Worm (Caenorhabditis elegans) whole organism, late embryonic: ENCODE results near the gene srv-1.

Experiments used
- F13H6.1 ChIP-seq: sonication (generic microtip); optimal IDR thresholded peaks from 2 replicates; lab custom pipeline; 2016; ENCODE audit warnings: missing genetic modification characterization, missing compliant biosample characterization
- ceh-18 ChIP-seq: sonication (generic microtip); optimal IDR thresholded peaks from 2 replicates; lab custom pipeline; 2016; ENCODE audit warnings: missing genetic modification characterization, missing compliant biosample characterization
- ceh-24 ChIP-seq: sonication (generic microtip); optimal IDR thresholded peaks from 2 replicates; lab custom pipeline; 2016; ENCODE audit warnings: mild to moderate bottlenecking, missing genetic modification characterization, missing compliant biosample characterization
- hlh-15 ChIP-seq: sonication (generic microtip); optimal IDR thresholded peaks from 2 replicates; lab custom pipeline; 2016; ENCODE audit warnings: missing genetic modification characterization, missing compliant biosample characterization
- lin-11 ChIP-seq: fragments of 200-800 bp; sonication (Bioruptor generic); optimal IDR thresholded peaks from 2 replicates; lab custom pipeline; 2018; ENCODE audit warnings: mild to moderate bottlenecking, missing genetic modification characterization, missing compliant biosample characterization
- pag-3 ChIP-seq: sonication (generic microtip); optimal IDR thresholded peaks from 2 replicates; lab custom pipeline; 2016; ENCODE audit warnings: missing compliant biosample characterization, missing genetic modification characterization, borderline replicate concordance
- pat-9 ChIP-seq: fragments of 200-800 bp; sonication (Bioruptor generic); optimal IDR thresholded peaks from 2 replicates; lab custom pipeline; 2018; ENCODE audit warnings: mild to moderate bottlenecking, missing genetic modification characterization, moderate library complexity, missing compliant biosample characterization
- ttx-3 ChIP-seq: sonication (generic microtip); optimal IDR thresholded peaks from 2 replicates; lab custom pipeline; 2016; ENCODE audit warnings: missing genetic modification reagents, missing genetic modification characterization, missing compliant biosample characterization
- unc-55 ChIP-seq: sonication (generic microtip); optimal IDR thresholded peaks from 2 replicates; lab custom pipeline; 2017; ENCODE audit warnings: missing biosample characterization, missing genetic modification reagents, missing genetic modification characterization
- ztf-16 ChIP-seq: sonication (generic microtip); optimal IDR thresholded peaks from 2 replicates; lab custom pipeline; 2017; ENCODE audit warnings: missing genetic modification characterization, missing compliant biosample characterization

DNA sequence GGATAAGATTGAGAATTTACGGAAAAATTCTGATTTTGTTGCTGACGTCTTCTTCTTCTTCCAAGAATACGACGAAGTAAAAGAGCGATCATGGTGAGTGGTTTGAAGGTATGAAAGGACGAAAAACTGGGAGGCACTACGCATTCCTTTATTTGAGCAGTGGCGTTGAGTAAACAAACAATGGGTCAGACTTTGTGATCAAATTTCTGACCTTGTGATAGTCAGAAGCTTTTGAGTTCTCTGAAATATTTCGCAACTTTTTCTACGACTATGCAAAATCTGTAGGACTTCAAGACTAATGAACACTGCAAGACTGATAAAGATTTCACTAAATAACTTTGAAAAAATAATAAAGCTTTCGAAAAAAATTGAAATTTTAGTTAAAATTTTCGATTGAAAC is 33.3 kb upstream of the srv-1 start, which contains the start of gene F28F5.4:
- TF ChIP-seq F13H6.1: no peak
- TF ChIP-seq ceh-24 (tag; lab: Kevin White, UChicago): no peak
- TF ChIP-seq unc-55: no peak
- TF ChIP-seq ztf-16 (tag; lab: Kevin White, UChicago): no peak
- no peak for TF ChIP-seq lin-11 (tag; lab: Kevin White, UChicago)
- TF ChIP-seq hlh-15 (tag; lab: Kevin White, UChicago): no peak
- TF ChIP-seq pat-9: no peak
- no peak for TF ChIP-seq ceh-18 (tag; lab: Kevin White, UChicago)
- no peak for TF ChIP-seq ttx-3
- no peak for TF ChIP-seq pag-3
